Worm (Caenorhabditis elegans): ENCODE measurements around the gene srh-257.
A peak's percentile ranks its signal among the peaks of the same experiment; 100 is the strongest.

Gene srh-257

DNA sequence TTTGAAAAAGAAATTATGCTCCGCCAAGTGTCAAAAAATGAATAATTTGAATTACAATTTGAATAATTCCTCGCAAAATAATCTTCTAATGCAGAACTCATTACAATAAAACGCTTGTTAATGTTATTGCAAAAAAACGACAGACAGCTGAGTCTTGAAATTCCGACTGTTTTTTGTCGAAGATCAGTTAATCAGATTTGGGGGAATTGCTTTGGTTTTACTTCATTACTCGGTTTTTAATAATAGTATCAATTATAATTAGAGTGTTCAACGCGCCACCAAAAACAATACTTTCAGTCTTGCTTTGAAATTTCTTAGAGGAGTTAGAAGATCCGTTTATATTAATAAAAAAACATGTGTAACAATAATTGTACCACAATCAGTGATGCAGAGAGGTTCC, 29.1 kb upstream of the srh-257 start, which contains the start of gene srh-122:
Gene srh-122, minus strand, starts transcription at position 101 of the 400 bp plus-strand sequence.
- TF ChIP-seq D1046.2 (GFP tag; IDR thresholded peaks at IDR 0.05): no peak
- TF ChIP-seq jun-1 (tag; optimal IDR thresholded peaks at IDR 0.05): no peak
- TF ChIP-seq nhr-111 (GFP tag; optimal IDR thresholded peaks at IDR 0.05): no peak
- TF ChIP-seq mep-1 (tag; optimal IDR thresholded peaks at IDR 0.05): no peak
- no peak for TF ChIP-seq hmg-1.1 (GFP tag; IDR thresholded peaks at IDR 0.05)
- no peak for TF ChIP-seq php-3 (GFP tag; IDR thresholded peaks at IDR 0.05)
- no peak for TF ChIP-seq hlh-11 (tag; optimal IDR thresholded peaks at IDR 0.05)
- no peak for TF ChIP-seq mdt-29 (GFP tag; IDR thresholded peaks at IDR 0.05)
- no peak for TF ChIP-seq zag-1 (tag; optimal IDR thresholded peaks at IDR 0.05)
- TF ChIP-seq lin-13 (GFP tag; optimal IDR thresholded peaks at IDR 0.05): no peak
- no peak for TF ChIP-seq nhr-25 (tag; optimal IDR thresholded peaks at IDR 0.05; ENCODE audit: borderline replicate concordance, insufficient read depth)

DNA sequence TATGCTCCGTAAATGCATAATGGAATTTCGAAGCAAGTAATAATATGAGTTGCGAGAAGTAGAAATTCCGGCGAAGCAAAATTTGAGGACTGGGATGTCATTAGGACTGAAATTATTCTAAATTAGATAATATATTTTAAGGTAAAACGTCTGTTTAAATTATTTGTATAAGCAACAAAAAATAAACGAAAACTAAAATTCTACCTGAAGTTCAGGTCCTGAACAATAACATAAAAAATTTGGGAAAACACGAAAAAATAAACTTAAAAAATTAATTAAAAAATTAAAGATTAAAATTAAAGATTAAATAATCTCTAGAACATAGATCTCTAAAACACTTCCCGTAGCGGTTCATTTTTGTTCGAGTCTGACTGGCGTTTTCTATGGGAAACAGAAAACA, 27.2 kb upstream of the srh-257 start, which contains the start of gene srh-251:
Gene srh-251, minus strand, starts transcription at position 101 of the 400 bp plus-strand sequence.
- TF ChIP-seq nhr-10 (tag; optimal IDR thresholded peaks at IDR 0.05): no peak
- no peak for TF ChIP-seq attf-4 (tag; optimal IDR thresholded peaks at IDR 0.05)
- TF ChIP-seq nhr-11 (tag; optimal IDR thresholded peaks at IDR 0.05): no peak
- TF ChIP-seq dmd-8 (GFP tag; IDR thresholded peaks at IDR 0.05): no peak
- TF ChIP-seq ceh-20 (GFP tag; IDR thresholded peaks at IDR 0.05): no peak
- TF ChIP-seq hmg-1.1 (GFP tag; IDR thresholded peaks at IDR 0.05): no peak
- TF ChIP-seq nhr-102 (tag; optimal IDR thresholded peaks at IDR 0.05): no peak
- no peak for TF ChIP-seq mxl-2 (GFP tag; conservative IDR thresholded peaks at IDR 0.05)
- no peak for TF ChIP-seq ceh-28 (tag; optimal IDR thresholded peaks at IDR 0.05)
- no peak for TF ChIP-seq ctbp-1 (GFP tag; IDR thresholded peaks at IDR 0.05)
- TF ChIP-seq zip-11 (GFP tag; IDR thresholded peaks at IDR 0.05): no peak
- TF ChIP-seq F10B5.3 (tag; optimal IDR thresholded peaks at IDR 0.05): no peak
- no peak for TF ChIP-seq set-16 (GFP tag; IDR thresholded peaks at IDR 0.05)
- TF ChIP-seq pha-4 (GFP tag; IDR thresholded peaks at IDR 0.05): no peak
- TF ChIP-seq pha-4 (tag; optimal IDR thresholded peaks at IDR 0.05): no peak
- no peak for TF ChIP-seq hlh-11 (tag; optimal IDR thresholded peaks at IDR 0.05)
- no peak for TF ChIP-seq dve-1 (tag; optimal IDR thresholded peaks at IDR 0.05; ENCODE audit: insufficient read depth)

DNA sequence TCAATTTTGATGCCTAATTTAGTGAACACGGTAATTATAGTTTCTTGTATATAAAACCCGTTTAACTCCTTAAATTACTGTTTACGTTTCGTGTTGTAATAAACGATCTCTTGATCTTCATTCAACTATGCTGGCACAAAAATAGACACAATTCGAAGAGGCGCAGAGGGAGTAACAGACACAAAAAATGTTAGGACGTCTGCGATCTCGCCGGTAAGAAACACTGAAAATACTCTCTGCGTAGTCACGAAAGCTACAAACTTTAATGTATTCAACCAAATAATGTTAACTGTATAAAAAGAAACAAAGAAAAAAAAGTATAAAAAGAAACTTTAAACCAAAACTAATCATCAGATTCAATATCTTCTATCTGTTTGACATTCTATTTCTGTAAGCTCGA, 26.2 kb upstream of the srh-257 start, which contains the start of gene dhs-23:
Gene dhs-23, plus strand, starts transcription at position 363 of the 400 bp plus-strand sequence.
- TF ChIP-seq pqm-1 (tag; optimal IDR thresholded peaks at IDR 0.05) (peak; percentile 12), nhr-28 (tag; optimal IDR thresholded peaks at IDR 0.05) (peak; percentile 93), snpc-4 (tag; optimal IDR thresholded peaks at IDR 0.05) (no peak), aly-2 (tag; optimal IDR thresholded peaks at IDR 0.05) (no peak), daf-16 (GFP tag; optimal IDR thresholded peaks at IDR 0.05) (no peak), daf-16 (tag; optimal IDR thresholded peaks at IDR 0.05) (peak; percentile 69), nhr-77 (tag; optimal IDR thresholded peaks at IDR 0.05) (peak; percentile 81)

DNA sequence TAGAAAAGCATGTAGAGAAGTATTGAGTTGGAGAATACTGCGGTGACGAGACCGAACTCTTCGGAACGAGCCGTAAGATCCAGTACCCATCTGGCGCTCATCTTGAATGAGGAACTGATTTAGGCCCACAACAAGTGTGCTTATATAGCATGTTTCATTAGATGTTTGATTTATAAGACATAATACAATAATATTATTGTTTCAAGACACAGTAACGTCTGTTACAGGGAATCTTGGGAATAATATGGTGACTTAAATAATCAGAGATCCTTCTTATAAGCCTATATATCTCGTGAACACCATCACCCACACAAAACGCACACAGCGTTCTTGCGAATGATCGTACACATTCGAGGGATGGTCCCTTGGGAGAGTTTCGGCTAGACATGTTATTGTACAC, 23.3 kb upstream of the srh-257 start, which contains the start of gene str-88:
Gene str-88, minus strand, starts transcription at position 101 of the 400 bp plus-strand sequence.
- TF ChIP-seq zfp-2 (tag; optimal IDR thresholded peaks at IDR 0.05): no peak
- TF ChIP-seq lin-38 (GFP tag; IDR thresholded peaks at IDR 0.05): no peak
- TF ChIP-seq gei-8 (GFP tag; optimal IDR thresholded peaks at IDR 0.05): no peak
- no peak for TF ChIP-seq ZK546.5 (tag; optimal IDR thresholded peaks at IDR 0.05)

Measured in whole organism, L4 larva.